Worm (Caenorhabditis elegans): ENCODE results near the gene H38K22.9.

Gene H38K22.9

DNA sequence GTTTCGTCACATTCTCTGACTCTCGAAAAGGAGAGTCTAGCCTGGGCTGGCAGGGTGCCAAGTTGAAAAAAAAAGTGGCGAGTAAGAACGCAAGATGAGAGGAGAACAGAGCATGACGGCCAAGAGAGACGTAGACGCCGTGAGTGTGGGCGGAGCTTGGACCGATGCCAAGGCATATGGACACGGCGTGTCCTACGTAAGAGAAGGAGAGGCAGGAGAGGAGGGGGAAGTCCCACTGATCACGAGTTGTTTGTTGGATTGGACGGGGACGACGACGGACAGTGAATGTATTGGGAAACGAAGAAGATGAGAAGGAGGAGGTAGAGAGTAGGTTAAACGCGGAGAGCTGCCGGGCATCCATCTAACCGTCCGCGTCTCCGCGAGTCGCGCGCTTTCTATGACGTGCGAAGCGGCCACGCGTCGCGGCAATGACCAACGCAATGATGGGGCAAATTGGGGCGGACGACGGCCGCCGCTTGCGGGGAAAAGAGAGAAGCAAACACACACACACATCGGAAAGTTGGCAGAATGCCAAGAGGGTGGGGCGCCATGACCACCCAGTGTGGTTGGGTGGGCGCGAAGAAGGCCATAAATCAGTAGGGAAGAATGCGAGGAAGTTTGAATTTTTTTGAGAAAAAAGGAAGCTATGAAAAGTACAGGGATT lies 41.9 kb upstream of the H38K22.9 start (continued):
- TF ChIP-seq dmd-9 (GFP tag; IDR thresholded peaks at IDR 0.05) = peak; percentile 75; the same call in 1 of the 2 replicates
- peak; percentile 78 for TF ChIP-seq dpl-1 (GFP tag; optimal IDR thresholded peaks at IDR 0.05)
- TF ChIP-seq madf-9 (GFP tag; conservative IDR thresholded peaks at IDR 0.05) = peak; percentile 99
- TF ChIP-seq ceh-82 (tag; optimal IDR thresholded peaks at IDR 0.05) = no peak
- TF ChIP-seq sdz-12 (GFP tag; optimal IDR thresholded peaks at IDR 0.05) = no peak
- peak; percentile 91 for TF ChIP-seq zfp-3 (GFP tag; conservative IDR thresholded peaks at IDR 0.05)
- peak; percentile 99 for TF ChIP-seq lin-1 (GFP tag; IDR thresholded peaks at IDR 0.05)
- TF ChIP-seq ztf-11 (tag; optimal IDR thresholded peaks at IDR 0.05) = no peak
- peak; percentile 93 to 95 for TF ChIP-seq lsy-2 (tag; optimal IDR thresholded peaks at IDR 0.05)
- TF ChIP-seq saeg-2 (GFP tag; IDR thresholded peaks at IDR 0.05) = peak; percentile 98
- peak; percentile 57 for TF ChIP-seq nhr-237 (tag; optimal IDR thresholded peaks at IDR 0.05)
- peak; percentile 25 for TF ChIP-seq lin-15B (tag; optimal IDR thresholded peaks at IDR 0.05)
- TF ChIP-seq daf-19 (GFP tag; conservative IDR thresholded peaks at IDR 0.05) = peak; percentile 81
- peak; percentile 38; the same call in 1 of the 2 replicates for TF ChIP-seq ZK337.2 (GFP tag; IDR thresholded peaks at IDR 0.05)
- peak in 1 of 2 experiments; percentile 100 for TF ChIP-seq unc-62 (GFP tag; optimal IDR thresholded peaks at IDR 0.05 in 1 of 2)
- TF ChIP-seq unc-62 (tag; optimal IDR thresholded peaks at IDR 0.05) = peak; percentile 72
- TF ChIP-seq Y5F2A.4 (GFP tag; optimal IDR thresholded peaks at IDR 0.05) = peak; percentile 72
- TF ChIP-seq daf-12 (tag; optimal IDR thresholded peaks at IDR 0.05) = no peak
- TF ChIP-seq dmd-8 (GFP tag; IDR thresholded peaks at IDR 0.05) = 0 out of 2 replicates have a peak, but pooled peaks have one; percentile 71
- peak; percentile 98 for TF ChIP-seq pha-4 (GFP tag; IDR thresholded peaks at IDR 0.05)
- TF ChIP-seq pha-4 (tag; optimal IDR thresholded peaks at IDR 0.05) = peak; percentile 40
- TF ChIP-seq lin-38 (GFP tag; IDR thresholded peaks at IDR 0.05) = peak; percentile 85
- peak; percentile 82 for TF ChIP-seq vab-7 (GFP tag; IDR thresholded peaks at IDR 0.05)
- peak; percentile 91 for TF ChIP-seq zfp-2 (tag; optimal IDR thresholded peaks at IDR 0.05)
- peak; percentile 93 for TF ChIP-seq nhr-10 (tag; optimal IDR thresholded peaks at IDR 0.05)
- TF ChIP-seq lin-29 (GFP tag; IDR thresholded peaks at IDR 0.05) = peak; percentile 91
- TF ChIP-seq ceh-20 (GFP tag; IDR thresholded peaks at IDR 0.05) = peak; percentile 98
- no peak; the same call in 1 of the 2 replicates for TF ChIP-seq zip-11 (GFP tag; IDR thresholded peaks at IDR 0.05)
- peak; percentile 74 for TF ChIP-seq lin-39 (tag; optimal IDR thresholded peaks at IDR 0.05)
- TF ChIP-seq ceh-28 (tag; optimal IDR thresholded peaks at IDR 0.05) = peak; percentile 62
- 0 out of 2 replicates have a peak, but pooled peaks have one; percentile 8 for TF ChIP-seq Y75B8A.6 (GFP tag; IDR thresholded peaks at IDR 0.05)
- TF ChIP-seq spr-3 (GFP tag; optimal IDR thresholded peaks at IDR 0.05) = peak; percentile 92
- TF ChIP-seq lin-13 (GFP tag; optimal IDR thresholded peaks at IDR 0.05) = peak; percentile 90
- TF ChIP-seq nhr-48 (tag; optimal IDR thresholded peaks at IDR 0.05) = peak; percentile 99
- TF ChIP-seq attf-4 (tag; optimal IDR thresholded peaks at IDR 0.05) = peak; percentile 54

DNA sequence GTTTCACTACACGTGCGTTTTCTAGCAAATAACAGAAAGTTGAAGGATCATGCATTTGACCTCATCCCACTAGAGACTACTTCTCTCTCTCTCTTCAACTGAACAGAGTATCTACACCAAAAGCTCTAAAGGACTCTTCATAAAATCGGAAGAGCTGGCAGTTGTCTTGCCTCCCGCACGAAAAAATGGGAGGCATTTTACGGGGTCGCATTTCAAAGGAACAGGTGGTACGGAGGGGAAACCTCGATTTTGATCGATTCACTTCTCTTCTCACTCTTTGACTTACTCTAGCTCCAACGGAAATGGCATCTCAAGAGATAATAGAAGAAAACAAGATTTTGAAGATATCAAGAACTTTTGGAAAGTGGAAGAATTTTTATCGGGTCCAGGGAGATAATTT lies 40.8 kb upstream of the H38K22.9 start:
- no peak for TF ChIP-seq daf-12 (tag; optimal IDR thresholded peaks at IDR 0.05)
- TF ChIP-seq lin-13 (GFP tag; optimal IDR thresholded peaks at IDR 0.05) = no peak
- TF ChIP-seq nhr-11 (tag; optimal IDR thresholded peaks at IDR 0.05) = peak; percentile 81
- TF ChIP-seq unc-62 (GFP tag; optimal IDR thresholded peaks at IDR 0.05 in 1 of 2) = peak in 1 of 2 experiments; percentile 97
- no peak for TF ChIP-seq unc-62 (tag; optimal IDR thresholded peaks at IDR 0.05)
- TF ChIP-seq madf-9 (GFP tag; conservative IDR thresholded peaks at IDR 0.05) = no peak
- TF ChIP-seq nhr-28 (tag; optimal IDR thresholded peaks at IDR 0.05) = peak; percentile 25
- TF ChIP-seq spr-3 (GFP tag; optimal IDR thresholded peaks at IDR 0.05) = no peak
- TF ChIP-seq ztf-7 (tag; optimal IDR thresholded peaks at IDR 0.05) = no peak
- peak; percentile 21 for TF ChIP-seq hlh-11 (tag; optimal IDR thresholded peaks at IDR 0.05)

Data from whole organism, L4 larva.